Worm (Caenorhabditis elegans): ENCODE results near the gene cdh-5.

The cdh-5 gene

ce11 chrIV:8627328-8627727, 41.4 kb upstream of the cdh-5 start, which contains the start of gene F42A9.11 (continued):
- TF ChIP-seq sdz-12 (GFP tag; optimal IDR thresholded peaks at IDR 0.05) = no peak
- TF ChIP-seq ceh-20 (GFP tag; IDR thresholded peaks at IDR 0.05) = no peak
- TF ChIP-seq nhr-11 (tag; optimal IDR thresholded peaks at IDR 0.05) = no peak
- peak; percentile 28 for TF ChIP-seq nhr-6 (tag; optimal IDR thresholded peaks at IDR 0.05)
- TF ChIP-seq mdl-1 (tag; optimal IDR thresholded peaks at IDR 0.05) = peak in 1 of 2 experiments; percentile 44
- TF ChIP-seq hmg-1.1 (GFP tag; IDR thresholded peaks at IDR 0.05) = peak; percentile 52; the same call in 1 of the 2 replicates
- no peak for TF ChIP-seq gei-8 (GFP tag; optimal IDR thresholded peaks at IDR 0.05)
- TF ChIP-seq mes-2 (tag; optimal IDR thresholded peaks at IDR 0.05; ENCODE audit: poor library complexity, severe bottlenecking) = peak; percentile 53
- TF ChIP-seq dpl-1 (GFP tag; optimal IDR thresholded peaks at IDR 0.05) = peak; percentile 9
- peak in 1 of 2 experiments; percentile 44 for TF ChIP-seq lsy-2 (tag; optimal IDR thresholded peaks at IDR 0.05)
- peak; percentile 66 for TF ChIP-seq nhr-28 (tag; optimal IDR thresholded peaks at IDR 0.05)
- TF ChIP-seq hlh-11 (tag; optimal IDR thresholded peaks at IDR 0.05) = peak; percentile 66
- no peak for TF ChIP-seq dmd-9 (GFP tag; IDR thresholded peaks at IDR 0.05)
- no peak for TF ChIP-seq Y105C5A.15 (GFP tag; IDR thresholded peaks at IDR 0.05)
- peak; percentile 51; the same call in 1 of the 2 replicates for TF ChIP-seq T26A8.4 (GFP tag; IDR thresholded peaks at IDR 0.05)
- peak; percentile 4 for TF ChIP-seq rbr-2 (tag; optimal IDR thresholded peaks at IDR 0.05)
- no peak for TF ChIP-seq daf-16 (GFP tag; optimal IDR thresholded peaks at IDR 0.05)
- TF ChIP-seq daf-16 (tag; optimal IDR thresholded peaks at IDR 0.05) = peak; percentile 48
- no peak for TF ChIP-seq arid-1 (GFP tag; conservative IDR thresholded peaks at IDR 0.05)
- TF ChIP-seq mep-1 (tag; optimal IDR thresholded peaks at IDR 0.05) = peak; percentile 51

DNA sequence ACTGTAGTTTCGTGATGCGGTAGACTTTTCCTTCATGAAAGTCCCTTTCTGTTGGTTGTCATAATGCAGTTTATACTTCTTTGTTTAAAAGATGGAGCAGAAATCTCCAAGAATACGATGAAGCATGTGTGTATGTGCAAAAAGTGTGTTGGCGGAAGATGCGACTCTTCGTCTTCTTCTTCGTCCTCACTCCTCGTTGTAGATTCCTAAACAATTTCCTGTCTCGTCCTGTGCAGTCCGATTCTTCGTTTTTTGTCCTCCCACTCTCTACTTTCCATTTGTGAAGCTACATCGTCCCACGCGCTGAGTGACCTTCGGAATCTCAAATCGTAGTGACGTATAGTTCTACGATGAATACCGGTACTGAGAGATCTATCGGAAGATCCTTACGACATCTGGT, 40.5 kb upstream of the cdh-5 start:
- TF ChIP-seq lin-1 (GFP tag; IDR thresholded peaks at IDR 0.05) (no peak), egl-43 (GFP tag; IDR thresholded peaks at IDR 0.05) (no peak), T20F7.1 (GFP tag; optimal IDR thresholded peaks at IDR 0.05) (no peak), lim-7 (GFP tag; IDR thresholded peaks at IDR 0.05) (no peak), sdz-12 (GFP tag; optimal IDR thresholded peaks at IDR 0.05) (no peak), unc-62 (GFP tag; optimal IDR thresholded peaks at IDR 0.05 in 1 of 2) (no peak), unc-62 (tag; optimal IDR thresholded peaks at IDR 0.05) (no peak), mxl-2 (GFP tag; conservative IDR thresholded peaks at IDR 0.05) (no peak), arid-1 (GFP tag; conservative IDR thresholded peaks at IDR 0.05) (no peak), spr-1 (tag; optimal IDR thresholded peaks at IDR 0.05) (no peak), T26A8.4 (GFP tag; IDR thresholded peaks at IDR 0.05) (no peak), madf-9 (GFP tag; conservative IDR thresholded peaks at IDR 0.05) (no peak)

DNA sequence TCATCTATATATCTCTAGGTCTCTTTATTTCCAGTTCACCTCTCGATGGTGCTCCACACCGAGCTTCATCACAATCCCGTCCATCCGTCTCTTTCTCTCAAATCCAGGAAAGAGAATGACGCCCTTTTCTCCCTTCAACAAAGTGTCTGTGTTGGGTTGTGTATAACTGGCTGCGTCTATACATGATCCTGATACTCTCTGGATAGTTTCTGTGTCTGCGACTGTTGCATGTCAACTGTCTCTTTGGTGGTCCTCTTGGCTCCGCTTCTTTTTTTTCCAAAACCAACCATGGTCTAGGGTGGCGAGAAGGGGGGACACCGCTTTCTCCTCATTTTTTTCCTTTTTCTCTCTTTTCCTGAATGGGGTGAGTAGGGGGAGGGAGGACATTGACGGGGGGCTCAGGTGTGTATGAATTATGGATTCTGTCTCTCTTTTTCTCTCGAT, 39.1 kb upstream of the cdh-5 start:
- no peak for TF ChIP-seq ztf-7 (tag; optimal IDR thresholded peaks at IDR 0.05)
- no peak for TF ChIP-seq madf-5 (GFP tag; IDR thresholded peaks at IDR 0.05)
- peak in 1 of 2 experiments; percentile 96 for TF ChIP-seq unc-62 (GFP tag; optimal IDR thresholded peaks at IDR 0.05 in 1 of 2)
- no peak for TF ChIP-seq unc-62 (tag; optimal IDR thresholded peaks at IDR 0.05)
- TF ChIP-seq aha-1 (tag) = peak; percentile 95
- TF ChIP-seq rbr-2 (tag; optimal IDR thresholded peaks at IDR 0.05) = peak; percentile 50
- no peak for TF ChIP-seq spr-1 (tag; optimal IDR thresholded peaks at IDR 0.05)
- no peak for TF ChIP-seq ceh-44 (GFP tag; IDR thresholded peaks at IDR 0.05)
- TF ChIP-seq lin-39 (tag; optimal IDR thresholded peaks at IDR 0.05) = no peak
- peak; percentile 57 for TF ChIP-seq mep-1 (tag; optimal IDR thresholded peaks at IDR 0.05)
- no peak for TF ChIP-seq zfp-2 (tag; optimal IDR thresholded peaks at IDR 0.05)
- no peak for TF ChIP-seq tra-1 (GFP tag; IDR thresholded peaks at IDR 0.05)
- TF ChIP-seq ztf-11 (tag; optimal IDR thresholded peaks at IDR 0.05) = no peak
- TF ChIP-seq nhr-11 (tag; optimal IDR thresholded peaks at IDR 0.05) = peak; percentile 37
- peak; percentile 37; the same call in 1 of the 2 replicates for TF ChIP-seq set-16 (GFP tag; IDR thresholded peaks at IDR 0.05)
- no peak for TF ChIP-seq duxl-1 (tag; optimal IDR thresholded peaks at IDR 0.05; ENCODE audit: poor library complexity)
- TF ChIP-seq lir-3 (tag; optimal IDR thresholded peaks at IDR 0.05) = no peak
- TF ChIP-seq egl-43 (GFP tag; IDR thresholded peaks at IDR 0.05) = no peak
- TF ChIP-seq F10B5.3 (tag; optimal IDR thresholded peaks at IDR 0.05) = no peak
- TF ChIP-seq ctbp-1 (GFP tag; IDR thresholded peaks at IDR 0.05) = peak; percentile 55; the same call in 1 of the 2 replicates
- TF ChIP-seq dmd-8 (GFP tag; IDR thresholded peaks at IDR 0.05) = no peak
- no peak for TF ChIP-seq T20F7.1 (GFP tag; optimal IDR thresholded peaks at IDR 0.05)
- TF ChIP-seq ceh-62 (tag; optimal IDR thresholded peaks at IDR 0.05) = no peak
- TF ChIP-seq mes-2 (tag; optimal IDR thresholded peaks at IDR 0.05; ENCODE audit: poor library complexity, severe bottlenecking) = peak; percentile 14
- no peak for TF ChIP-seq nhr-41 (GFP tag; IDR thresholded peaks at IDR 0.05)
- no peak for TF ChIP-seq zag-1 (tag; optimal IDR thresholded peaks at IDR 0.05)
- no peak for TF ChIP-seq mdl-1 (tag; optimal IDR thresholded peaks at IDR 0.05)
- TF ChIP-seq fkh-10 (GFP tag; optimal IDR thresholded peaks at IDR 0.05) = peak; percentile 7
- TF ChIP-seq hlh-11 (tag; optimal IDR thresholded peaks at IDR 0.05) = peak; percentile 51
- peak; percentile 68 for TF ChIP-seq hmg-1.1 (GFP tag; IDR thresholded peaks at IDR 0.05)
